Fruit fly (Drosophila melanogaster) whole organism, embryonic: ENCODE data around the gene CG7557.

Source experiments
- Awh ChIP-seq: fragments of 200-800 bp; sonication (Bioruptor generic); IDR thresholded peaks from 2 replicates; pipeline ENCODE4, ENCODE4 v1.3.6; 2022; ENCODE audit warnings: missing biosample characterization, missing genetic modification characterization
- CG10366 ChIP-seq: fragments of 200-800 bp; sonication (Bioruptor generic); IDR thresholded peaks from 2 replicates; pipeline ENCODE4 v1.3.6; 2022; ENCODE audit warnings: missing biosample characterization, missing genetic modification characterization
- CG10654 ChIP-seq: fragments of 200-800 bp; sonication (Bioruptor generic); optimal IDR thresholded peaks from 2 replicates; lab custom pipeline; 2016; ENCODE audit warnings: missing biosample characterization, missing genetic modification characterization
- CG11560 ChIP-seq: fragments of 200-800 bp; sonication (Bioruptor generic); IDR thresholded peaks from 3 replicates; pipeline ENCODE4 v1.3.6; 2022; ENCODE audit warnings: missing biosample characterization, missing genetic modification characterization
- CG11695 ChIP-seq: fragments of 200-800 bp; sonication (Bioruptor generic); IDR thresholded peaks from 3 replicates; pipeline ENCODE4 v1.3.6; 2022; ENCODE audit warnings: missing biosample characterization, missing genetic modification characterization
- CG14441 ChIP-seq: fragments of 200-800 bp; sonication (Bioruptor generic); IDR thresholded peaks from 2 replicates; pipeline ENCODE4 v1.3.6; 2022; ENCODE audit warnings: missing biosample characterization, missing genetic modification characterization
- CG14710 ChIP-seq: fragments of 200-800 bp; sonication (Bioruptor generic); optimal IDR thresholded peaks from 3 replicates; lab custom pipeline; 2019; ENCODE audit warnings: missing biosample characterization, mild to moderate bottlenecking, missing genetic modification characterization, moderate library complexity
- CG1832 ChIP-seq: fragments of 200-800 bp; sonication (Bioruptor generic); optimal IDR thresholded peaks from 2 replicates; lab custom pipeline; 2017; ENCODE audit warnings: missing biosample characterization, mild to moderate bottlenecking, missing genetic modification characterization, inconsistent platforms
- CG2202 ChIP-seq: fragments of 200-800 bp; sonication (Bioruptor generic); optimal IDR thresholded peaks from 2 replicates; lab custom pipeline; 2018; ENCODE audit warnings: missing biosample characterization, mild to moderate bottlenecking, missing genetic modification characterization
- CG43689 ChIP-seq: fragments of 200-800 bp; sonication (Bioruptor generic); IDR thresholded peaks from 2 replicates; pipeline ENCODE4 v1.3.6; 2022; ENCODE audit warnings: missing biosample characterization, missing genetic modification characterization
- CG5953 ChIP-seq: fragments of 200-800 bp; sonication (Bioruptor generic); IDR thresholded peaks from 2 replicates; pipeline ENCODE4 v1.3.6; 2022; ENCODE audit warnings: missing biosample characterization, missing genetic modification characterization
- CG7745 ChIP-seq: fragments of 200-800 bp; sonication (Bioruptor generic); optimal IDR thresholded peaks from 2 replicates; lab custom pipeline; 2018; ENCODE audit warnings: missing biosample characterization, mild to moderate bottlenecking, missing genetic modification characterization, moderate library complexity
- CG7839 ChIP-seq: fragments of 200-800 bp; sonication (Bioruptor generic); optimal IDR thresholded peaks from 3 replicates; lab custom pipeline; 2018; ENCODE audit warnings: missing biosample characterization, mild to moderate bottlenecking, missing genetic modification characterization, moderate library complexity
- CG8388 ChIP-seq: fragments of 200-800 bp; sonication (Bioruptor generic); optimal IDR thresholded peaks from 2 replicates; lab custom pipeline; 2019; ENCODE audit warnings: missing biosample characterization, mild to moderate bottlenecking, missing genetic modification characterization, moderate library complexity
- CG9727 ChIP-seq: fragments of 200-800 bp; sonication (Bioruptor generic); optimal IDR thresholded peaks from 3 replicates; lab custom pipeline; 2017; ENCODE audit warnings: missing biosample characterization, mild to moderate bottlenecking, missing genetic modification characterization
- CG9932 ChIP-seq: fragments of 200-800 bp; sonication (Bioruptor generic); IDR thresholded peaks from 2 replicates; pipeline ENCODE4 v1.3.6; 2022; ENCODE audit warnings: missing biosample characterization, missing genetic modification characterization
- Dip2 ChIP-seq: fragments of 200-800 bp; sonication (Bioruptor generic); IDR thresholded peaks from 2 replicates; pipeline ENCODE4 v1.3.6; 2022; ENCODE audit warnings: missing biosample characterization, missing genetic modification characterization
- E2f2 ChIP-seq: fragments of 200-800 bp; sonication (Bioruptor generic); IDR thresholded peaks from 2 replicates; pipeline ENCODE4 v1.3.6; 2022; ENCODE audit warnings: missing biosample characterization, missing genetic modification characterization
- Hr3 ChIP-seq: fragments of 200-800 bp; sonication (Bioruptor generic); optimal IDR thresholded peaks from 3 replicates; lab custom pipeline; 2016; ENCODE audit warnings: missing biosample characterization, missing genetic modification characterization
- Hsf ChIP-seq: fragments of 200-800 bp; sonication (Bioruptor generic); optimal IDR thresholded peaks from 3 replicates; lab custom pipeline; 2016; ENCODE audit warnings: missing biosample characterization, missing genetic modification characterization
- Lim3 ChIP-seq: fragments of 200-800 bp; sonication (Bioruptor generic); IDR thresholded peaks from 2 replicates; pipeline ENCODE4 v1.3.6; 2022; ENCODE audit warnings: missing biosample characterization, missing genetic modification characterization
- Max ChIP-seq: fragments of 200-800 bp; sonication (Bioruptor generic); optimal IDR thresholded peaks from 2 replicates; lab custom pipeline; 2016; ENCODE audit warnings: missing biosample characterization, mild to moderate bottlenecking, missing genetic modification characterization
- Ravus ChIP-seq: fragments of 200-800 bp; sonication (Bioruptor generic); IDR thresholded peaks from 2 replicates; pipeline ENCODE4 v1.3.6; 2022; ENCODE audit warnings: missing biosample characterization, missing genetic modification characterization
- Sry-δ ChIP-seq: fragments of 200-800 bp; sonication (Bioruptor generic); optimal IDR thresholded peaks from 2 replicates; lab custom pipeline; 2016; ENCODE audit warnings: missing biosample characterization, missing genetic modification characterization
- TFAM ChIP-seq: fragments of 200-800 bp; sonication (Bioruptor generic); optimal IDR thresholded peaks from 2 replicates; lab custom pipeline; 2017; ENCODE audit warnings: missing biosample characterization, missing genetic modification characterization, inconsistent platforms
- aop ChIP-seq: fragments of 200-800 bp; sonication (Bioruptor generic); IDR thresholded peaks from 2 replicates; pipeline ENCODE4 v1.3.6; 2022; ENCODE audit warnings: missing biosample characterization, missing genetic modification characterization
- bbx ChIP-seq: fragments of 200-800 bp; sonication (Bioruptor generic); IDR thresholded peaks from 2 replicates; pipeline ENCODE4 v1.3.6; 2022; ENCODE audit warnings: missing biosample characterization, missing genetic modification characterization; ENCODE audit not compliant: partially characterized antibody
- bsh ChIP-seq, 2 experiments: fragments of 200-800 bp; sonication (Bioruptor generic); optimal IDR thresholded peaks; 2 replicates each; lab custom pipeline; 2017 to 2018; ENCODE audit warnings: mild to moderate bottlenecking in 2 of 2, missing biosample characterization in 2 of 2, missing genetic modification characterization in 2 of 2, moderate library complexity in 1 of 2
- cad ChIP-seq: fragments of >200 bp; optimal IDR thresholded peaks from 2 replicates; lab custom pipeline; 2017; ENCODE audit warnings: missing biosample characterization, missing genetic modification characterization
- cato ChIP-seq: fragments of 200-800 bp; sonication (Bioruptor generic); optimal IDR thresholded peaks from 2 replicates; lab custom pipeline; 2016; ENCODE audit warnings: missing biosample characterization, missing genetic modification characterization, borderline replicate concordance
- cg ChIP-seq: fragments of 200-800 bp; sonication (Bioruptor generic); optimal IDR thresholded peaks from 3 replicates; lab custom pipeline; 2019; ENCODE audit warnings: missing biosample characterization, mild to moderate bottlenecking, missing genetic modification characterization, moderate library complexity
- corto ChIP-seq: fragments of 200-800 bp; sonication (Bioruptor generic); optimal IDR thresholded peaks from 2 replicates; lab custom pipeline; 2016; ENCODE audit warnings: missing biosample characterization, mild to moderate bottlenecking, missing genetic modification characterization, moderate library complexity
- esg ChIP-seq: fragments of 200-800 bp; sonication (Bioruptor generic); conservative IDR thresholded peaks from 2 replicates; pipeline ENCODE4 v1.3.6; 2022; ENCODE audit warnings: missing biosample characterization, missing genetic modification characterization
- fd102C ChIP-seq: fragments of 200-800 bp; sonication (Bioruptor generic); optimal IDR thresholded peaks from 2 replicates; lab custom pipeline; 2018; ENCODE audit warnings: missing biosample characterization, mild to moderate bottlenecking, missing genetic modification characterization, moderate library complexity
- gsb ChIP-seq: fragments of 200-800 bp; sonication (Bioruptor generic); IDR thresholded peaks from 2 replicates; pipeline ENCODE4 v1.3.6; 2022; ENCODE audit warnings: missing biosample characterization, missing genetic modification characterization
- her ChIP-seq: fragments of 200-800 bp; sonication (Bioruptor generic); optimal IDR thresholded peaks from 2 replicates; lab custom pipeline; 2016; ENCODE audit warnings: missing biosample characterization, missing genetic modification characterization
- inv ChIP-seq: fragments of 200-800 bp; sonication (Bioruptor generic); IDR thresholded peaks from 2 replicates; pipeline ENCODE4 v1.3.6; 2022; ENCODE audit warnings: missing biosample characterization, missing genetic modification characterization; ENCODE audit not compliant: partially characterized antibody
- jigr1 ChIP-seq: fragments of 200-800 bp; sonication (Bioruptor generic); IDR thresholded peaks from 3 replicates; pipeline ENCODE4 v1.3.6; 2022; ENCODE audit warnings: missing biosample characterization, missing genetic modification characterization
- klu ChIP-seq: fragments of 200-800 bp; sonication (Bioruptor generic); IDR thresholded peaks from 2 replicates; pipeline ENCODE4 v1.3.6; 2022; ENCODE audit warnings: missing biosample characterization, missing genetic modification characterization
- lbe ChIP-seq: fragments of 200-800 bp; sonication (Bioruptor generic); optimal IDR thresholded peaks from 2 replicates; lab custom pipeline; 2016; ENCODE audit warnings: missing biosample characterization, mild to moderate bottlenecking, missing genetic modification characterization
- lola ChIP-seq, 3 experiments: fragments of >200 bp in 2 of 3; fragments of 200-800 bp in 1 of 3; sonication (Bioruptor generic) in 1 of 3; optimal IDR thresholded peaks; 2 replicates each; lab custom pipeline; 2017 to 2019; ENCODE audit warnings: missing biosample characterization in 3 of 3, missing genetic modification characterization in 3 of 3, mild to moderate bottlenecking in 1 of 3, moderate library complexity in 1 of 3
- pan ChIP-seq, 4 experiments: fragments of >200 bp in 3 of 4; fragments of 200-800 bp in 1 of 4; sonication (Bioruptor generic) in 1 of 4; optimal IDR thresholded peaks in 3 of 4; IDR thresholded peaks in 1 of 4; 2 replicates each; pipeline versions ENCODE4 v1.3.6 to Lab custom; 2017 to 2022; ENCODE audit warnings: missing biosample characterization in 2 of 4, missing genetic modification characterization in 2 of 4, mixed read lengths in 1 of 4
- pnt ChIP-seq: fragments of 200-800 bp; sonication (Bioruptor generic); optimal IDR thresholded peaks from 3 replicates; lab custom pipeline; 2016; ENCODE audit warnings: missing biosample characterization, missing genetic modification characterization
- pzg ChIP-seq: fragments of 200-800 bp; sonication (Bioruptor generic); optimal IDR thresholded peaks from 3 replicates; lab custom pipeline; 2018; ENCODE audit warnings: missing biosample characterization, mild to moderate bottlenecking, missing genetic modification characterization, moderate library complexity
- sisA ChIP-seq: fragments of 200-800 bp; sonication (Bioruptor generic); IDR thresholded peaks from 2 replicates; pipeline ENCODE4 v1.3.6; 2022; ENCODE audit warnings: missing biosample characterization, missing genetic modification characterization
- sug ChIP-seq: fragments of 200-800 bp; optimal IDR thresholded peaks from 2 replicates; lab custom pipeline; 2019; ENCODE audit warnings: missing biosample characterization, mild to moderate bottlenecking, missing genetic modification characterization, moderate library complexity
- usp ChIP-seq: fragments of >200 bp; optimal IDR thresholded peaks from 2 replicates; lab custom pipeline; 2017; ENCODE audit warnings: missing biosample characterization, missing genetic modification characterization
- wek ChIP-seq: fragments of 200-800 bp; sonication (Bioruptor generic); optimal IDR thresholded peaks from 3 replicates; lab custom pipeline; 2018; ENCODE audit warnings: missing biosample characterization, mild to moderate bottlenecking, missing genetic modification characterization, moderate library complexity

Gene CG7557

DNA sequence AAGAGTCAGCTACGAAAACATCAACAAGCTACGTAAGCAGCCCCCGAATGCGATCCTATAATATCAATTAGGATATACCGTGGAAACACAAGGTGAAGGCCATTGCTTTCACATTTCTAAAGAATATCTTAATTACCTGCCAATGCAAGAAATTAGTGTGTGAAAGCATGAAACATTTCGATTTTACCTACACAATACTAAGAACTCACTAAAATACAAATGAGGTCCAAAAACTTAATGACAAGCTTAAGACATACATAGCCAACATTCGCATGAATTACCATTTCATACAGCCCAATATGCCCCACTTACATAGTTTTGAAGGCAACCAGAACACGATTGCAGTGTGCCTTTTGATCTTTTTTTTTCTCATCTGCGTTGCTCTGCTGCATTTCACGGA lies 15.3 kb upstream of the CG7557 start (continued):
- TF ChIP-seq CG8388 (GFP tag; lab: Kevin White, UChicago) (peak; percentile 10), wek (no peak), Ravus (GFP tag; lab: Robert Waterston, UW) (no peak), sug (tag; lab: Kevin White, UChicago) (no peak), gsb (no peak), CG10654 (no peak), Dip2 (no peak), pan (optimal IDR thresholded peaks at IDR 0.05; lab: Kevin White, UChicago) (no peak), pan (GFP tag; optimal IDR thresholded peaks at IDR 0.05 in 1 of 2, IDR thresholded peaks at IDR 0.05 in 1 of 2) (peak in 1 of 2 experiments; percentile 23), lola (GFP tag; optimal IDR thresholded peaks at IDR 0.05; lab: Kevin White, UChicago) (peak in 1 of 3 experiments; percentile 51), CG1832 (GFP tag; lab: Kevin White, UChicago) (no peak), CG5953 (GFP tag; lab: Robert Waterston, UW) (peak; percentile 52), CG11560 (tag; lab: Robert Waterston, UW) (no peak), pzg (GFP tag; lab: Kevin White, UChicago) (no peak), cg (GFP tag; lab: Kevin White, UChicago) (no peak), Sry-δ (GFP tag; lab: Kevin White, UChicago) (no peak), bsh (GFP tag; optimal IDR thresholded peaks at IDR 0.05; lab: Kevin White, UChicago) (peak; percentile 30 to 56), Awh (GFP tag; lab: Robert Waterston, UW) (no peak), Max (no peak), CG14441 (no peak), cad (GFP tag; lab: Kevin White, UChicago) (no peak), CG9727 (GFP tag; lab: Kevin White, UChicago) (no peak), usp (GFP tag; lab: Kevin White, UChicago) (no peak), cato (GFP tag; lab: Kevin White, UChicago) (peak; percentile 7), TFAM (GFP tag; lab: Kevin White, UChicago) (no peak), Lim3 (no peak), aop (GFP tag; lab: Robert Waterston, UW) (no peak), E2f2 (GFP tag; lab: Robert Waterston, UW) (no peak), pnt (GFP tag; lab: Kevin White, UChicago) (peak; percentile 27), fd102C (GFP tag; lab: Kevin White, UChicago) (no peak), CG9932 (GFP tag; lab: Robert Waterston, UW) (peak; percentile 27), sisA (GFP tag; lab: Robert Waterston, UW) (no peak), corto (GFP tag; lab: Kevin White, UChicago) (no peak), CG43689 (GFP tag; lab: Robert Waterston, UW) (no peak), bbx (GFP tag; lab: Robert Waterston, UW) (no peak), lbe (GFP tag; lab: Kevin White, UChicago) (no peak), klu (no peak), jigr1 (GFP tag; lab: Robert Waterston, UW) (no peak), esg (GFP tag; lab: Robert Waterston, UW) (peak; percentile 43), CG7839 (tag; lab: Kevin White, UChicago) (peak; percentile 22), CG2202 (tag; lab: Kevin White, UChicago) (peak; percentile 15), inv (GFP tag; lab: Robert Waterston, UW) (no peak), CG7745 (tag; lab: Kevin White, UChicago) (no peak), Hr3 (GFP tag; lab: Kevin White, UChicago) (no peak), CG11695 (no peak), Hsf (GFP tag; lab: Kevin White, UChicago) (peak; percentile 50), CG10366 (no peak), her (GFP tag; lab: Kevin White, UChicago) (no peak), CG14710 (tag; lab: Kevin White, UChicago) (peak; percentile 29)
- TF ChIP-seq, all 482 proteins: peak for 107
